Worm (Caenorhabditis elegans) whole organism, L1 larva: ENCODE results near the gene spe-41.

Experiments
- ceh-90 ChIP-seq: sonication (generic microtip); optimal IDR thresholded peaks from 2 replicates; lab custom pipeline; 2016; ENCODE audit warnings: missing genetic modification characterization, missing compliant biosample characterization
- efl-1 ChIP-seq, 4 experiments: fragments of 150-350 bp; optimal IDR thresholded peaks in 3 of 4; peaks in 1 of 4; 1 replicate in 1 of 4; 2 replicates in 3 of 4; lab custom pipeline; 2014; ENCODE audit warnings: missing biosample characterization in 2 of 4, missing genetic modification characterization in 2 of 4, missing genetic modification reagents in 2 of 4
- egl-13 ChIP-seq: sonication (generic microtip); optimal IDR thresholded peaks from 2 replicates; lab custom pipeline; 2016; ENCODE audit warnings: missing genotype, missing genetic modification reagents, missing genetic modification characterization, missing compliant biosample characterization
- mdl-1 ChIP-seq, 2 experiments: fragments of 150-350 bp; optimal IDR thresholded peaks; 2 replicates each; lab custom pipeline; 2014 to 2017; ENCODE audit warnings: missing biosample characterization in 2 of 2, missing genetic modification characterization in 2 of 2, inconsistent platforms in 1 of 2
- nhr-76 ChIP-seq: sonication (generic microtip); optimal IDR thresholded peaks from 2 replicates; lab custom pipeline; 2017; ENCODE audit warnings: missing biosample characterization, missing genetic modification characterization
- nhr-84 ChIP-seq: sonication (generic microtip); optimal IDR thresholded peaks from 2 replicates; lab custom pipeline; 2017; ENCODE audit warnings: missing biosample characterization, missing genetic modification characterization
- nhr-90 ChIP-seq: sonication (generic microtip); optimal IDR thresholded peaks from 2 replicates; lab custom pipeline; 2016; ENCODE audit warnings: mild to moderate bottlenecking, missing genetic modification characterization, missing compliant biosample characterization; ENCODE audit not compliant: poor library complexity
- snpc-4 ChIP-seq: fragments of 150-350 bp; optimal IDR thresholded peaks from 2 replicates; lab custom pipeline; 2014; ENCODE audit warnings: missing biosample characterization, missing genetic modification characterization

DNA sequence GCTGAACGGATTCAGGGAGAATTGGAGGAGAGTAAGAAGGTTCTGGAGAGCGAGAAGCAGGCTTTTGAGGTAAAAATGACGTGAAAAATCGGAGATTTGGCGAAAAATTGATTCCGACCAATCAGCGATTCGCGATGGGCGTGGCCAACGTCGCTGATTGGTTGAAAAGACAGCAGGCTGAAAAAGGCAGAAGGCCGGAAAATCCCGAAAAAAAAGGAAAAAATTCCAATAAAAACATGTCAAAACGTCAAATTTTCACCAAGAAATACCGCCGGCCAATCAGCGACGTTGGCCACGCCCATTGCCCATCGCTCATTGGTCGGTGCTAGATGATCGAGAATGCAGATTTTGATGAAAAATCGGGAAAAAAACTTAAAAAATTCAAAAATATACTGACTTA is 26.6 kb downstream of the spe-41 start:
- TF ChIP-seq efl-1 (optimal IDR thresholded peaks at IDR 0.05; lab: Kevin White, UChicago) (no peak), efl-1 (GFP tag; optimal IDR thresholded peaks at IDR 0.05 in 1 of 2; lab: Kevin White, UChicago) (no peak), egl-13 (tag; lab: Kevin White, UChicago) (no peak), nhr-76 (tag; lab: Kevin White, UChicago) (no peak), nhr-90 (tag; lab: Kevin White, UChicago) (no peak), mdl-1 (tag; optimal IDR thresholded peaks at IDR 0.05; lab: Kevin White, UChicago) (no peak), ceh-90 (tag; lab: Kevin White, UChicago) (no peak), snpc-4 (no peak), nhr-84 (tag; lab: Kevin White, UChicago) (no peak)
